Fruit fly (Drosophila melanogaster) whole organism, embryonic: ENCODE measurements around the gene CG43339.

Experiments used
- Abd-B ChIP-seq: fragments of 200-800 bp; sonication (Bioruptor generic); optimal IDR thresholded peaks from 2 replicates; lab custom pipeline; 2018; ENCODE audit warnings: missing biosample characterization, mild to moderate bottlenecking, missing genetic modification characterization, moderate library complexity
- Atf3 ChIP-seq: fragments of 200-800 bp; sonication (Bioruptor generic); optimal IDR thresholded peaks from 3 replicates; lab custom pipeline; 2016; ENCODE audit warnings: missing biosample characterization, missing genetic modification characterization
- Bgb ChIP-seq: fragments of 200-800 bp; sonication (Bioruptor generic); IDR thresholded peaks from 2 replicates; pipeline ENCODE4 v1.3.6; 2022; ENCODE audit warnings: missing biosample characterization, missing genetic modification characterization; ENCODE audit not compliant: partially characterized antibody
- CG11504 ChIP-seq: fragments of 200-800 bp; sonication (Bioruptor generic); optimal IDR thresholded peaks from 3 replicates; lab custom pipeline; 2019; ENCODE audit warnings: missing biosample characterization, mild to moderate bottlenecking, missing genetic modification characterization, moderate library complexity
- CG11560 ChIP-seq: fragments of 200-800 bp; sonication (Bioruptor generic); IDR thresholded peaks from 3 replicates; pipeline ENCODE4 v1.3.6; 2022; ENCODE audit warnings: missing biosample characterization, missing genetic modification characterization
- CG11695 ChIP-seq: fragments of 200-800 bp; sonication (Bioruptor generic); IDR thresholded peaks from 3 replicates; pipeline ENCODE4 v1.3.6; 2022; ENCODE audit warnings: missing biosample characterization, missing genetic modification characterization
- CG11696 ChIP-seq: fragments of 200-800 bp; sonication (Bioruptor generic); IDR thresholded peaks from 2 replicates; pipeline ENCODE4 v1.3.6; 2022; ENCODE audit warnings: missing biosample characterization, missing genetic modification characterization
- CG12236 ChIP-seq: fragments of 200-800 bp; sonication (Bioruptor generic); optimal IDR thresholded peaks from 2 replicates; lab custom pipeline; 2016; ENCODE audit warnings: missing biosample characterization, missing genetic modification characterization
- CG12659 ChIP-seq: fragments of 200-800 bp; sonication (Bioruptor generic); optimal IDR thresholded peaks from 3 replicates; lab custom pipeline; 2017; ENCODE audit warnings: mild to moderate bottlenecking, missing biosample characterization, missing genetic modification reagents, missing genetic modification characterization
- CG13624 ChIP-seq: fragments of 200-800 bp; sonication (Bioruptor generic); optimal IDR thresholded peaks from 2 replicates; lab custom pipeline; 2016; ENCODE audit warnings: missing biosample characterization, missing genetic modification characterization
- CG13775 ChIP-seq: fragments of 200-800 bp; sonication (Bioruptor generic); optimal IDR thresholded peaks from 3 replicates; lab custom pipeline; 2017; ENCODE audit warnings: missing biosample characterization, mild to moderate bottlenecking, missing genetic modification characterization
- CG2199 ChIP-seq: fragments of 200-800 bp; sonication (Bioruptor generic); IDR thresholded peaks from 3 replicates; pipeline ENCODE4 v1.3.6; 2022; ENCODE audit warnings: missing biosample characterization, missing genetic modification characterization
- CG2678 ChIP-seq: fragments of 200-800 bp; sonication (Bioruptor generic); optimal IDR thresholded peaks from 3 replicates; lab custom pipeline; 2019; ENCODE audit warnings: missing biosample characterization, mild to moderate bottlenecking, missing genetic modification characterization, moderate library complexity
- CG31224 ChIP-seq: fragments of 200-800 bp; sonication (Bioruptor generic); IDR thresholded peaks from 2 replicates; pipeline ENCODE4 v1.3.6; 2022; ENCODE audit warnings: missing biosample characterization, missing genetic modification characterization
- CG32532 ChIP-seq: fragments of 200-800 bp; sonication (Bioruptor generic); IDR thresholded peaks from 2 replicates; pipeline ENCODE4 v1.3.6; 2022; ENCODE audit warnings: missing biosample characterization, missing genetic modification characterization
- CG42726 ChIP-seq: fragments of 200-800 bp; sonication (Bioruptor generic); IDR thresholded peaks from 2 replicates; pipeline ENCODE4 v1.3.6; 2022; ENCODE audit warnings: missing biosample characterization, missing genetic modification characterization; ENCODE audit not compliant: partially characterized antibody
- CG43689 ChIP-seq: fragments of 200-800 bp; sonication (Bioruptor generic); IDR thresholded peaks from 2 replicates; pipeline ENCODE4 v1.3.6; 2022; ENCODE audit warnings: missing biosample characterization, missing genetic modification characterization
- CG4617 ChIP-seq: fragments of 200-800 bp; sonication (Bioruptor generic); optimal IDR thresholded peaks from 3 replicates; lab custom pipeline; 2016; ENCODE audit warnings: missing biosample characterization, missing genetic modification characterization, borderline replicate concordance
- CG6272 ChIP-seq: fragments of 200-800 bp; sonication (Bioruptor generic); IDR thresholded peaks from 2 replicates; pipeline ENCODE4 v1.3.6; 2022; ENCODE audit warnings: missing biosample characterization, missing genetic modification characterization
- CG6689 ChIP-seq: fragments of 200-800 bp; sonication (Bioruptor generic); IDR thresholded peaks from 2 replicates; pipeline ENCODE4 v1.3.6; 2022; ENCODE audit warnings: missing biosample characterization, missing genetic modification characterization
- CG7963 ChIP-seq: fragments of 200-800 bp; sonication (Bioruptor generic); IDR thresholded peaks from 3 replicates; pipeline ENCODE4 v1.3.6; 2022; ENCODE audit warnings: missing biosample characterization, missing genetic modification characterization; ENCODE audit not compliant: partially characterized antibody
- CG8290 ChIP-seq, 3 experiments: fragments of 200-800 bp; sonication (Bioruptor generic); optimal IDR thresholded peaks; 2 replicates each; lab custom pipeline; 2016 to 2019; ENCODE audit warnings: missing biosample characterization in 3 of 3, missing genetic modification characterization in 3 of 3, mild to moderate bottlenecking in 2 of 3, moderate library complexity in 1 of 3
- CG8924 ChIP-seq: fragments of 200-800 bp; optimal IDR thresholded peaks from 3 replicates; lab custom pipeline; 2019; ENCODE audit warnings: missing biosample characterization, mild to moderate bottlenecking, missing genetic modification characterization, moderate library complexity
- Dfd ChIP-seq, 2 experiments: fragments of >200 bp; optimal IDR thresholded peaks; 2 replicates each; lab custom pipeline; 2017; ENCODE audit warnings: missing biosample characterization in 2 of 2, missing genetic modification characterization in 2 of 2
- Doc2 ChIP-seq: fragments of 200-800 bp; sonication (Bioruptor generic); IDR thresholded peaks from 2 replicates; pipeline ENCODE4 v1.3.6; 2022; ENCODE audit warnings: missing biosample characterization, missing genetic modification characterization
- E2f2 ChIP-seq: fragments of 200-800 bp; sonication (Bioruptor generic); IDR thresholded peaks from 2 replicates; pipeline ENCODE4 v1.3.6; 2022; ENCODE audit warnings: missing biosample characterization, missing genetic modification characterization
- HLH3B ChIP-seq: fragments of 200-800 bp; sonication (Bioruptor generic); IDR thresholded peaks from 2 replicates; pipeline ENCODE4 v1.3.6; 2022; ENCODE audit warnings: missing biosample characterization, missing genetic modification characterization
- HLH4C ChIP-seq: fragments of 200-800 bp; sonication (Bioruptor generic); IDR thresholded peaks from 3 replicates; pipeline ENCODE4 v1.3.6; 2022; ENCODE audit warnings: missing biosample characterization, missing genetic modification characterization; ENCODE audit not compliant: partially characterized antibody
- Hand ChIP-seq: fragments of 200-800 bp; sonication (Bioruptor generic); optimal IDR thresholded peaks from 2 replicates; lab custom pipeline; 2017; ENCODE audit warnings: mild to moderate bottlenecking, missing biosample characterization, missing genetic modification reagents, missing genetic modification characterization
- Hmr ChIP-seq: fragments of 200-800 bp; sonication (Bioruptor generic); optimal IDR thresholded peaks from 3 replicates; lab custom pipeline; 2017; ENCODE audit warnings: mild to moderate bottlenecking, missing biosample characterization, missing genetic modification reagents, missing genetic modification characterization
- Lhr ChIP-seq: fragments of 200-800 bp; sonication (Bioruptor generic); optimal IDR thresholded peaks from 3 replicates; lab custom pipeline; 2017; ENCODE audit warnings: mild to moderate bottlenecking, missing biosample characterization, missing genetic modification reagents, missing genetic modification characterization
- Sox100B ChIP-seq: fragments of 200-800 bp; sonication (Bioruptor generic); optimal IDR thresholded peaks from 3 replicates; lab custom pipeline; 2018; ENCODE audit warnings: missing biosample characterization, mild to moderate bottlenecking, missing genetic modification characterization
- ab ChIP-seq: fragments of 200-800 bp; sonication (Bioruptor generic); optimal IDR thresholded peaks from 2 replicates; lab custom pipeline; 2016; ENCODE audit warnings: missing biosample characterization, missing genetic modification characterization
- ase ChIP-seq: fragments of 200-800 bp; sonication (Bioruptor generic); IDR thresholded peaks from 3 replicates; pipeline ENCODE4 v1.3.6; 2022; ENCODE audit warnings: missing biosample characterization, missing genetic modification characterization
- bcd ChIP-seq: fragments of 200-800 bp; sonication (Bioruptor generic); optimal IDR thresholded peaks from 2 replicates; lab custom pipeline; 2017; ENCODE audit warnings: missing biosample characterization, mild to moderate bottlenecking, missing genetic modification characterization
- cas ChIP-seq: fragments of 200-800 bp; sonication (Bioruptor generic); IDR thresholded peaks from 2 replicates; pipeline ENCODE4 v1.3.6; 2022; ENCODE audit warnings: missing biosample characterization, missing genetic modification characterization
- dati ChIP-seq: fragments of 200-800 bp; sonication (Bioruptor generic); IDR thresholded peaks from 2 replicates; pipeline ENCODE4 v1.3.6; 2022; ENCODE audit warnings: missing biosample characterization, missing genetic modification characterization
- fu2 ChIP-seq: fragments of 200-800 bp; sonication (Bioruptor generic); optimal IDR thresholded peaks from 2 replicates; lab custom pipeline; 2016; ENCODE audit warnings: missing biosample characterization, missing genetic modification characterization
- gem ChIP-seq: fragments of 200-800 bp; sonication (Bioruptor generic); optimal IDR thresholded peaks from 2 replicates; lab custom pipeline; 2019; ENCODE audit warnings: missing biosample characterization, mild to moderate bottlenecking, missing genetic modification characterization, moderate library complexity
- h ChIP-seq: fragments of >200 bp; optimal IDR thresholded peaks from 2 replicates; lab custom pipeline; 2017
- kah ChIP-seq: fragments of 200-800 bp; sonication (Bioruptor generic); optimal IDR thresholded peaks from 2 replicates; lab custom pipeline; 2018; ENCODE audit warnings: missing biosample characterization, mild to moderate bottlenecking, missing genetic modification characterization
- nerfin-1 ChIP-seq: fragments of 200-800 bp; sonication (Bioruptor generic); optimal IDR thresholded peaks from 3 replicates; lab custom pipeline; 2019; ENCODE audit warnings: missing biosample characterization, mild to moderate bottlenecking, missing genetic modification characterization, moderate library complexity
- nom ChIP-seq: fragments of 200-800 bp; sonication (Bioruptor generic); optimal IDR thresholded peaks from 2 replicates; lab custom pipeline; 2017; ENCODE audit warnings: missing biosample characterization, missing genetic modification characterization, mild to moderate bottlenecking, moderate library complexity, missing genetic modification reagents
- oc ChIP-seq: fragments of 200-800 bp; sonication (Bioruptor generic); optimal IDR thresholded peaks from 2 replicates; lab custom pipeline; 2018; ENCODE audit warnings: missing biosample characterization, mild to moderate bottlenecking, missing genetic modification characterization, moderate library complexity
- p53 ChIP-seq: fragments of 200-800 bp; sonication (Bioruptor generic); optimal IDR thresholded peaks from 2 replicates; lab custom pipeline; 2016; ENCODE audit warnings: missing biosample characterization, missing genetic modification characterization
- phol ChIP-seq: fragments of 200-800 bp; sonication (Bioruptor generic); optimal IDR thresholded peaks from 3 replicates; lab custom pipeline; 2018; ENCODE audit warnings: missing biosample characterization, mild to moderate bottlenecking, missing genetic modification characterization, moderate library complexity
- run ChIP-seq: fragments of 200-800 bp; sonication (Bioruptor generic); optimal IDR thresholded peaks from 3 replicates; lab custom pipeline; 2018; ENCODE audit warnings: missing biosample characterization, mild to moderate bottlenecking, missing genetic modification characterization
- shn ChIP-seq: fragments of 200-800 bp; sonication (Bioruptor generic); optimal IDR thresholded peaks from 3 replicates; lab custom pipeline; 2016; ENCODE audit warnings: missing biosample characterization, missing genetic modification characterization
- sug ChIP-seq: fragments of 200-800 bp; optimal IDR thresholded peaks from 2 replicates; lab custom pipeline; 2019; ENCODE audit warnings: missing biosample characterization, mild to moderate bottlenecking, missing genetic modification characterization, moderate library complexity
- trh ChIP-seq: fragments of 200-800 bp; sonication (Bioruptor generic); optimal IDR thresholded peaks from 2 replicates; lab custom pipeline; 2016; ENCODE audit warnings: missing biosample characterization, missing genetic modification characterization
- zen2 ChIP-seq: fragments of 200-800 bp; sonication (Bioruptor generic); IDR thresholded peaks from 3 replicates; pipeline ENCODE4 v1.3.6; 2022; ENCODE audit warnings: missing biosample characterization, missing genetic modification characterization; ENCODE audit not compliant: partially characterized antibody

CG43339 gene

dm6 chr2L:18689376-18689775 is 16.3 kb upstream of the CG43339 start, which contains the start of gene CG10336 (continued):
- TF ChIP-seq Hand (GFP tag; lab: Kevin White, UChicago), result no peak
- TF ChIP-seq Bgb (GFP tag; lab: Robert Waterston, UW), result peak; percentile 19; the same call in 1 of the 2 replicates
- TF ChIP-seq h (lab: Kevin White, UChicago), result no peak
- no peak for TF ChIP-seq CG11560 (tag; lab: Robert Waterston, UW)
- peak; percentile 9 for TF ChIP-seq Lhr (GFP tag; lab: Kevin White, UChicago)
- TF ChIP-seq CG2678 (tag; lab: Kevin White, UChicago), result no peak
- no peak for TF ChIP-seq Abd-B (GFP tag; lab: Kevin White, UChicago)
- no peak for TF ChIP-seq fu2
- TF ChIP-seq CG2199 (GFP tag; lab: Robert Waterston, UW), result no peak
- TF ChIP-seq run, result no peak
- no peak for TF ChIP-seq Dfd (GFP tag; optimal IDR thresholded peaks at IDR 0.05; lab: Kevin White, UChicago)
- no peak for TF ChIP-seq cas (GFP tag; lab: Robert Waterston, UW)
- no peak for TF ChIP-seq shn (GFP tag; lab: Kevin White, UChicago)
- TF ChIP-seq CG13624, result no peak
- TF ChIP-seq Atf3 (GFP tag; lab: Kevin White, UChicago), result no peak
- peak; percentile 57; the same call in 1 of the 3 replicates for TF ChIP-seq zen2 (GFP tag; lab: Robert Waterston, UW)
- TF ChIP-seq nerfin-1 (tag; lab: Kevin White, UChicago), result no peak
- TF ChIP-seq CG12659 (GFP tag; lab: Kevin White, UChicago), result no peak
- TF ChIP-seq CG6689, result no peak
- TF ChIP-seq CG31224 (GFP tag; lab: Robert Waterston, UW), result no peak
- TF ChIP-seq CG8924 (tag; lab: Kevin White, UChicago), result no peak
- no peak for TF ChIP-seq Hmr (GFP tag; lab: Kevin White, UChicago)
- peak; percentile 91 for TF ChIP-seq E2f2 (GFP tag; lab: Robert Waterston, UW)
- no peak for TF ChIP-seq CG42726 (GFP tag; lab: Robert Waterston, UW)
- TF ChIP-seq HLH4C, result 0 out of 3 replicates have a peak, but pooled peaks have one; percentile 8
- no peak for TF ChIP-seq kah (GFP tag; lab: Kevin White, UChicago)
- no peak for TF ChIP-seq CG11696
- TF ChIP-seq CG7963 (GFP tag; lab: Robert Waterston, UW), result 0 out of 3 replicates have a peak, but pooled peaks have one; percentile 30
- no peak for TF ChIP-seq ase
- no peak for TF ChIP-seq dati (GFP tag; lab: Robert Waterston, UW)
- TF ChIP-seq CG11695 (GFP tag; lab: Robert Waterston, UW), result no peak
- peak; percentile 29 for TF ChIP-seq CG4617 (GFP tag; lab: Kevin White, UChicago)
- peak; percentile 34 for TF ChIP-seq sug (tag; lab: Kevin White, UChicago)
- no peak for TF ChIP-seq CG13775 (GFP tag; lab: Kevin White, UChicago)
- TF ChIP-seq phol (tag; lab: Kevin White, UChicago), result peak; percentile 50
- no peak for TF ChIP-seq CG8290 (GFP tag; optimal IDR thresholded peaks at IDR 0.05; lab: Kevin White, UChicago)
- TF ChIP-seq CG8290 (tag; optimal IDR thresholded peaks at IDR 0.05; lab: Kevin White, UChicago), result peak in 1 of 2 experiments; percentile 1
- TF ChIP-seq HLH3B (GFP tag; lab: Robert Waterston, UW), result no peak
- no peak for TF ChIP-seq gem
- no peak for TF ChIP-seq p53
- no peak for TF ChIP-seq CG11504 (tag; lab: Kevin White, UChicago)
- no peak for TF ChIP-seq CG12236 (GFP tag; lab: Kevin White, UChicago)
- no peak for TF ChIP-seq oc (tag; lab: Kevin White, UChicago)
- TF ChIP-seq bcd, result no peak
- TF ChIP-seq CG32532 (GFP tag; lab: Robert Waterston, UW), result 0 out of 2 replicates have a peak, but pooled peaks have one; percentile 12
- no peak for TF ChIP-seq CG43689 (GFP tag; lab: Robert Waterston, UW)
- TF ChIP-seq nom (GFP tag; lab: Kevin White, UChicago), result no peak
- no peak for TF ChIP-seq Sox100B
- no peak for TF ChIP-seq Doc2 (GFP tag; lab: Robert Waterston, UW)
- TF ChIP-seq trh, result no peak
- no peak for TF ChIP-seq ab (GFP tag; lab: Kevin White, UChicago)
- TF ChIP-seq CG6272 (GFP tag; lab: Robert Waterston, UW), result no peak
